Fruit fly (Drosophila melanogaster) whole organism, embryonic: ENCODE data around the gene dachs.
A peak's percentile ranks its signal among the peaks of the same experiment; 100 is the strongest.

ENCODE experiments used
- CG11696 ChIP-seq: fragments of 200-800 bp; sonication (Bioruptor generic); IDR thresholded peaks from 2 replicates; pipeline ENCODE4 v1.3.6; 2022; ENCODE audit warnings: missing biosample characterization, missing genetic modification characterization
- CG12299 ChIP-seq: fragments of 200-800 bp; sonication (Bioruptor generic); optimal IDR thresholded peaks from 2 replicates; lab custom pipeline; 2018; ENCODE audit warnings: missing biosample characterization, mild to moderate bottlenecking, missing genetic modification characterization
- CG16815 ChIP-seq: fragments of 200-800 bp; sonication (Bioruptor generic); optimal IDR thresholded peaks from 3 replicates; lab custom pipeline; 2017; ENCODE audit warnings: missing biosample characterization, mild to moderate bottlenecking, missing genetic modification characterization
- CG17328 ChIP-seq: fragments of 200-800 bp; sonication (Bioruptor generic); IDR thresholded peaks from 2 replicates; pipeline ENCODE4 v1.3.6; 2022; ENCODE audit warnings: missing biosample characterization, missing genetic modification characterization
- CG17385 ChIP-seq: fragments of 200-800 bp; sonication (Bioruptor generic); optimal IDR thresholded peaks from 3 replicates; lab custom pipeline; 2018; ENCODE audit warnings: missing biosample characterization, mild to moderate bottlenecking, missing genetic modification characterization
- CG2120 ChIP-seq: fragments of 200-800 bp; sonication (Bioruptor generic); optimal IDR thresholded peaks from 3 replicates; lab custom pipeline; 2016; ENCODE audit warnings: missing biosample characterization, missing genetic modification characterization
- CG2199 ChIP-seq: fragments of 200-800 bp; sonication (Bioruptor generic); IDR thresholded peaks from 3 replicates; pipeline ENCODE4 v1.3.6; 2022; ENCODE audit warnings: missing biosample characterization, missing genetic modification characterization
- CG2712 ChIP-seq: fragments of 200-800 bp; optimal IDR thresholded peaks from 3 replicates; lab custom pipeline; 2019; ENCODE audit warnings: missing biosample characterization, mild to moderate bottlenecking, missing genetic modification characterization, moderate library complexity
- CG7271 ChIP-seq: fragments of 200-800 bp; sonication (Bioruptor generic); optimal IDR thresholded peaks from 2 replicates; lab custom pipeline; 2018; ENCODE audit warnings: missing biosample characterization, mild to moderate bottlenecking, missing genetic modification characterization, moderate library complexity
- CG8281 ChIP-seq: fragments of 200-800 bp; sonication (Bioruptor generic); optimal IDR thresholded peaks from 2 replicates; lab custom pipeline; 2018; ENCODE audit warnings: missing biosample characterization, mild to moderate bottlenecking, missing genetic modification characterization, moderate library complexity
- CG8359 ChIP-seq: fragments of 200-800 bp; sonication (Bioruptor generic); optimal IDR thresholded peaks from 2 replicates; lab custom pipeline; 2017; ENCODE audit warnings: missing biosample characterization, mild to moderate bottlenecking, missing genetic modification characterization, borderline replicate concordance
- CG8765 ChIP-seq: fragments of 200-800 bp; sonication (Bioruptor generic); IDR thresholded peaks from 2 replicates; pipeline ENCODE4 v1.3.6; 2022; ENCODE audit warnings: missing biosample characterization, missing genetic modification characterization
- Dek ChIP-seq: fragments of 200-800 bp; sonication (Bioruptor generic); optimal IDR thresholded peaks from 3 replicates; lab custom pipeline; 2019; ENCODE audit warnings: missing biosample characterization, mild to moderate bottlenecking, missing genetic modification characterization, moderate library complexity
- Drgx ChIP-seq: fragments of 200-800 bp; sonication (Bioruptor generic); IDR thresholded peaks from 2 replicates; pipeline ENCODE4 v1.3.6; 2022; ENCODE audit warnings: missing biosample characterization, missing genetic modification characterization
- Fer2 ChIP-seq: fragments of 200-800 bp; sonication (Bioruptor generic); optimal IDR thresholded peaks from 2 replicates; lab custom pipeline; 2018; ENCODE audit warnings: missing biosample characterization, mild to moderate bottlenecking, missing genetic modification characterization, moderate library complexity
- HLH54F ChIP-seq: fragments of 200-800 bp; sonication (Bioruptor generic); optimal IDR thresholded peaks from 3 replicates; lab custom pipeline; 2016; ENCODE audit warnings: missing biosample characterization, missing genetic modification characterization
- Hand ChIP-seq: fragments of 200-800 bp; sonication (Bioruptor generic); optimal IDR thresholded peaks from 2 replicates; lab custom pipeline; 2017; ENCODE audit warnings: mild to moderate bottlenecking, missing biosample characterization, missing genetic modification reagents, missing genetic modification characterization
- Hr78 ChIP-seq, 2 experiments: fragments of 200-800 bp in 1 of 2; fragments of >200 bp in 1 of 2; sonication (Bioruptor generic) in 1 of 2; optimal IDR thresholded peaks; 2 replicates each; lab custom pipeline; 2017 to 2019; ENCODE audit warnings: missing biosample characterization in 2 of 2, missing genetic modification characterization in 2 of 2, mild to moderate bottlenecking in 1 of 2, moderate library complexity in 1 of 2
- Kr ChIP-seq: fragments of 200-800 bp; sonication (Bioruptor generic); optimal IDR thresholded peaks from 2 replicates; lab custom pipeline; 2017; ENCODE audit warnings: missing biosample characterization, mild to moderate bottlenecking, missing genetic modification characterization
- Med ChIP-seq: fragments of 200-800 bp; sonication (Bioruptor generic); peaks from one replicate; lab custom pipeline; 2016; ENCODE audit warnings: missing biosample characterization, missing genetic modification characterization, mild to moderate bottlenecking, inconsistent platforms, moderate library complexity
- Taf1 ChIP-seq: fragments of 200-800 bp; sonication (Bioruptor generic); IDR thresholded peaks from 2 replicates; pipeline ENCODE4 v1.3.6; 2022; ENCODE audit warnings: missing biosample characterization, missing genetic modification characterization
- abd-A ChIP-seq: fragments of 200-800 bp; sonication (Bioruptor generic); optimal IDR thresholded peaks from 3 replicates; lab custom pipeline; 2019; ENCODE audit warnings: missing biosample characterization, mild to moderate bottlenecking, missing genetic modification characterization, moderate library complexity
- aop ChIP-seq: fragments of 200-800 bp; sonication (Bioruptor generic); IDR thresholded peaks from 2 replicates; pipeline ENCODE4 v1.3.6; 2022; ENCODE audit warnings: missing biosample characterization, missing genetic modification characterization
- cg ChIP-seq: fragments of 200-800 bp; sonication (Bioruptor generic); optimal IDR thresholded peaks from 3 replicates; lab custom pipeline; 2019; ENCODE audit warnings: missing biosample characterization, mild to moderate bottlenecking, missing genetic modification characterization, moderate library complexity
- chinmo ChIP-seq: fragments of 200-800 bp; sonication (Bioruptor generic); IDR thresholded peaks from 4 replicates; pipeline ENCODE4 v1.3.6; 2022; ENCODE audit warnings: missing biosample characterization, missing genetic modification characterization; ENCODE audit not compliant: partially characterized antibody
- corto ChIP-seq: fragments of 200-800 bp; sonication (Bioruptor generic); optimal IDR thresholded peaks from 2 replicates; lab custom pipeline; 2016; ENCODE audit warnings: missing biosample characterization, mild to moderate bottlenecking, missing genetic modification characterization, moderate library complexity
- crol ChIP-seq: fragments of 200-800 bp; sonication (Bioruptor generic); IDR thresholded peaks from 2 replicates; pipeline ENCODE4 v1.3.6; 2022; ENCODE audit warnings: missing biosample characterization, missing genetic modification characterization
- dmrt11E ChIP-seq: fragments of 200-800 bp; sonication (Bioruptor generic); optimal IDR thresholded peaks from 3 replicates; lab custom pipeline; 2018; ENCODE audit warnings: missing biosample characterization, mild to moderate bottlenecking, missing genetic modification characterization, moderate library complexity
- eve ChIP-seq, 2 experiments: fragments of >200 bp; optimal IDR thresholded peaks; 2 replicates each; lab custom pipeline; 2017; ENCODE audit warnings: missing biosample characterization in 2 of 2, missing genetic modification characterization in 2 of 2
- fru ChIP-seq: fragments of >200 bp; optimal IDR thresholded peaks from 2 replicates; lab custom pipeline; 2017
- ftz-f1 ChIP-seq: fragments of 200-800 bp; sonication (Bioruptor generic); optimal IDR thresholded peaks from 2 replicates; lab custom pipeline; 2016; ENCODE audit warnings: missing biosample characterization, missing genetic modification characterization
- gcm ChIP-seq: fragments of 200-800 bp; sonication (Bioruptor generic); optimal IDR thresholded peaks from 2 replicates; lab custom pipeline; 2019; ENCODE audit warnings: missing biosample characterization, mild to moderate bottlenecking, missing genetic modification characterization, moderate library complexity
- grau ChIP-seq: fragments of 200-800 bp; optimal IDR thresholded peaks from 3 replicates; lab custom pipeline; 2019; ENCODE audit warnings: missing biosample characterization, mild to moderate bottlenecking, missing genetic modification characterization, moderate library complexity
- kni ChIP-seq: fragments of 200-800 bp; sonication (Bioruptor generic); optimal IDR thresholded peaks from 3 replicates; lab custom pipeline; 2017; ENCODE audit warnings: mild to moderate bottlenecking, missing biosample characterization, missing genetic modification reagents, missing genetic modification characterization
- nerfin-2 ChIP-seq: fragments of 200-800 bp; sonication (Bioruptor generic); IDR thresholded peaks from 2 replicates; pipeline ENCODE4 v1.3.6; 2022; ENCODE audit warnings: missing biosample characterization, missing genetic modification characterization; ENCODE audit not compliant: partially characterized antibody
- nom ChIP-seq: fragments of 200-800 bp; sonication (Bioruptor generic); optimal IDR thresholded peaks from 2 replicates; lab custom pipeline; 2017; ENCODE audit warnings: missing biosample characterization, missing genetic modification characterization, mild to moderate bottlenecking, moderate library complexity, missing genetic modification reagents
- odd ChIP-seq: fragments of 200-800 bp; sonication (Bioruptor generic); optimal IDR thresholded peaks from 2 replicates; lab custom pipeline; 2017; ENCODE audit warnings: missing biosample characterization, mild to moderate bottlenecking, missing genetic modification characterization
- onecut ChIP-seq: fragments of 200-800 bp; sonication (Bioruptor generic); IDR thresholded peaks from 2 replicates; pipeline ENCODE4 v1.3.6; 2022; ENCODE audit warnings: missing biosample characterization, missing genetic modification characterization
- pros ChIP-seq: fragments of 200-800 bp; sonication (Bioruptor generic); optimal IDR thresholded peaks from 3 replicates; lab custom pipeline; 2019; ENCODE audit warnings: missing biosample characterization, mild to moderate bottlenecking, missing genetic modification characterization, moderate library complexity
- pum ChIP-seq: fragments of 200-800 bp; sonication (Bioruptor generic); optimal IDR thresholded peaks from 2 replicates; lab custom pipeline; 2016; ENCODE audit warnings: missing biosample characterization, missing genetic modification characterization
- salm ChIP-seq: fragments of 200-800 bp; sonication (Bioruptor generic); optimal IDR thresholded peaks from 2 replicates; lab custom pipeline; 2018; ENCODE audit warnings: missing biosample characterization, mild to moderate bottlenecking, missing genetic modification characterization
- sens ChIP-seq: fragments of 200-800 bp; sonication (Bioruptor generic); peaks from one replicate; lab custom pipeline; 2016; ENCODE audit warnings: missing biosample characterization, missing genetic modification characterization
- so ChIP-seq: fragments of 200-800 bp; sonication (Bioruptor generic); IDR thresholded peaks from 3 replicates; pipeline ENCODE4 v1.3.6; 2022; ENCODE audit warnings: missing biosample characterization, missing genetic modification characterization
- sr ChIP-seq: fragments of 200-800 bp; sonication (Bioruptor generic); IDR thresholded peaks from 3 replicates; pipeline ENCODE4 v1.3.6; 2022; ENCODE audit warnings: missing biosample characterization, missing genetic modification characterization
- twi ChIP-seq: fragments of 200-800 bp; optimal IDR thresholded peaks from 2 replicates; lab custom pipeline; 2019; ENCODE audit warnings: missing biosample characterization, mild to moderate bottlenecking, missing genetic modification characterization, moderate library complexity
- zen2 ChIP-seq: fragments of 200-800 bp; sonication (Bioruptor generic); IDR thresholded peaks from 3 replicates; pipeline ENCODE4 v1.3.6; 2022; ENCODE audit warnings: missing biosample characterization, missing genetic modification characterization; ENCODE audit not compliant: partially characterized antibody
- zfh1 ChIP-seq: fragments of 200-800 bp; sonication (Bioruptor generic); IDR thresholded peaks from 3 replicates; pipeline ENCODE4 v1.3.6; 2022; ENCODE audit warnings: missing biosample characterization, missing genetic modification characterization

The dachs gene

DNA sequence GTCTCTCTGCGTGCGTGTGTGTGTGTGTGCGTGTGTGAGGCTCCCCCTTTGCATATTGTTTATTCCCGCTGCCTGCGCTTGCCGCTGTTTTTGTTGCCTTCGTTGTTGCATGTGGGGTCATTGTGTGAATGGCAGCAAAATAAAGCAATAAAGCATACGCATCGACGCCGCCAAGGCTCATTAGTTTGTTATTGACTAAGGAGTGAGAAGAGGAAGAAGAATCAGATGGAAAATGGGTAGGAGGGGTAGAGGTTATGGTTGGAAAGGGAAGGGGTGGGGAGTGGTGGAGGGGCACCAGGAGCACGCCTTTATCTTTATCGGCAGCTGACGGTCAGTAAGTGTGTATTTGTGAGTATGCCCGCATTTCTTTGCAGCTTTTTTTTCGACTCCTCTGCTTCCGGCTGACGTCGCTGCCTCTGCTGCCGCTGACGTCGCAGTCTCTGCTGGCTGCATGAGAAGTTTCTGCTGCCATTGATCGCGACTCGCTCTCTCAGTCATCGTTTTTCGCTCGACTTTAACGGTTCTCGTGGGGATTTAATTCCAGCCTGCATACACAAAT lies 47.2 kb upstream of the dachs start (continued):
- TF ChIP-seq Kr (peak; percentile 52), Med (GFP tag; lab: Kevin White, UChicago) (peak; percentile 1), aop (GFP tag; lab: Robert Waterston, UW) (peak; percentile 34; the same call in 1 of the 2 replicates), dmrt11E (tag; lab: Kevin White, UChicago) (no peak), pros (GFP tag; lab: Kevin White, UChicago) (peak; percentile 77), gcm (GFP tag; lab: Kevin White, UChicago) (peak; percentile 84), onecut (GFP tag; lab: Robert Waterston, UW) (no peak), Taf1 (GFP tag; lab: Robert Waterston, UW) (no peak), Fer2 (tag; lab: Kevin White, UChicago) (no peak), sens (GFP tag; lab: Kevin White, UChicago) (peak; percentile 22), twi (tag; lab: Kevin White, UChicago) (peak; percentile 49), corto (GFP tag; lab: Kevin White, UChicago) (no peak), CG8765 (GFP tag; lab: Robert Waterston, UW) (no peak), nerfin-2 (GFP tag; lab: Robert Waterston, UW) (0 out of 2 replicates have a peak, but pooled peaks have one; percentile 39), Hand (GFP tag; lab: Kevin White, UChicago) (no peak), kni (GFP tag; lab: Kevin White, UChicago) (peak; percentile 51), CG2199 (GFP tag; lab: Robert Waterston, UW) (no peak), CG17385 (GFP tag; lab: Kevin White, UChicago) (peak; percentile 64), cg (peak; percentile 68), CG16815 (GFP tag; lab: Kevin White, UChicago) (no peak), chinmo (0 out of 4 replicates have a peak, but pooled peaks have one; percentile 47), zen2 (no peak), eve (GFP tag; optimal IDR thresholded peaks at IDR 0.05; lab: Kevin White, UChicago) (no peak), Dek (tag; lab: Kevin White, UChicago) (no peak), pum (GFP tag; lab: Kevin White, UChicago) (no peak), Hr78 (GFP tag; optimal IDR thresholded peaks at IDR 0.05; lab: Kevin White, UChicago) (peak in 1 of 2 experiments; percentile 79), CG8281 (tag; lab: Kevin White, UChicago) (peak; percentile 2), odd (GFP tag; lab: Kevin White, UChicago) (peak; percentile 36), nom (peak; percentile 68), CG8359 (no peak), CG7271 (tag; lab: Kevin White, UChicago) (no peak), HLH54F (no peak), zfh1 (no peak), sr (no peak), salm (no peak), CG12299 (tag; lab: Kevin White, UChicago) (no peak), Drgx (GFP tag; lab: Robert Waterston, UW) (no peak), ftz-f1 (GFP tag; lab: Kevin White, UChicago) (no peak), fru (lab: Kevin White, UChicago) (no peak), so (GFP tag; lab: Robert Waterston, UW) (no peak), grau (tag; lab: Kevin White, UChicago) (no peak), crol (GFP tag; lab: Robert Waterston, UW) (peak; percentile 81), abd-A (tag; lab: Kevin White, UChicago) (peak; percentile 1), CG2120 (GFP tag; lab: Kevin White, UChicago) (no peak), CG2712 (tag; lab: Kevin White, UChicago) (no peak), CG11696 (GFP tag; lab: Robert Waterston, UW) (no peak), CG17328 (GFP tag; lab: Robert Waterston, UW) (no peak)
